Worm (Caenorhabditis elegans): ENCODE results near the gene ccf-1.
A peak's percentile ranks its signal among the peaks of the same experiment; 100 is the strongest.
"Not testable (repeated sequence)": the region's sequence is repeated elsewhere in the genome, so short reads cannot be mapped to it uniquely, and the experiment has no call there.

The ccf-1 gene

ce11 chrIII:11883694-11884093 is 36.3 kb downstream of the ccf-1 start, which contains the start of gene fbxb-22:
Gene fbxb-22 (minus strand): TSS chrIII:11883754.
- not testable (repeated sequence) for TF ChIP-seq hpl-2 (GFP tag; optimal IDR thresholded peaks at IDR 0.05); blmp-1 (tag; optimal IDR thresholded peaks at IDR 0.05); grh-1 (GFP tag; IDR thresholded peaks at IDR 0.05)

- TF ChIP-seq elt-2 (tag; optimal IDR thresholded peaks at IDR 0.05), result peak; percentile 24
- TF ChIP-seq aly-2 (tag; optimal IDR thresholded peaks at IDR 0.05), result no peak
Observed at ce11 chrIII:11881549-11881948, 38.5 kb downstream of the ccf-1 start.

ce11 chrIII:11878751-11879150 is 41.3 kb downstream of the ccf-1 start, which contains the start of gene Y56A3A.6:
Gene Y56A3A.6 (minus strand): TSS chrIII:11878803.
- TF ChIP-seq ceh-90 (tag; optimal IDR thresholded peaks at IDR 0.05) (no peak), hlh-4 (tag; optimal IDR thresholded peaks at IDR 0.05) (no peak), vab-15 (tag; optimal IDR thresholded peaks at IDR 0.05) (no peak), ceh-63 (GFP tag; optimal IDR thresholded peaks at IDR 0.05) (no peak), nhr-47 (tag; optimal IDR thresholded peaks at IDR 0.05) (no peak), sox-4 (tag; optimal IDR thresholded peaks at IDR 0.05) (no peak), elt-2 (tag; optimal IDR thresholded peaks at IDR 0.05) (peak; percentile 59), jun-1 (tag; optimal IDR thresholded peaks at IDR 0.05) (no peak), ceh-8 (GFP tag; optimal IDR thresholded peaks at IDR 0.05) (no peak), ztf-4 (tag; optimal IDR thresholded peaks at IDR 0.05) (no peak), blmp-1 (tag; optimal IDR thresholded peaks at IDR 0.05) (no peak), irx-1 (tag; optimal IDR thresholded peaks at IDR 0.05) (no peak), lin-35 (GFP tag; optimal IDR thresholded peaks at IDR 0.05) (peak in 1 of 2 experiments; percentile 2), rnt-1 (tag; optimal IDR thresholded peaks at IDR 0.05) (no peak), skn-1 (tag; optimal IDR thresholded peaks at IDR 0.05) (no peak)

DNA sequence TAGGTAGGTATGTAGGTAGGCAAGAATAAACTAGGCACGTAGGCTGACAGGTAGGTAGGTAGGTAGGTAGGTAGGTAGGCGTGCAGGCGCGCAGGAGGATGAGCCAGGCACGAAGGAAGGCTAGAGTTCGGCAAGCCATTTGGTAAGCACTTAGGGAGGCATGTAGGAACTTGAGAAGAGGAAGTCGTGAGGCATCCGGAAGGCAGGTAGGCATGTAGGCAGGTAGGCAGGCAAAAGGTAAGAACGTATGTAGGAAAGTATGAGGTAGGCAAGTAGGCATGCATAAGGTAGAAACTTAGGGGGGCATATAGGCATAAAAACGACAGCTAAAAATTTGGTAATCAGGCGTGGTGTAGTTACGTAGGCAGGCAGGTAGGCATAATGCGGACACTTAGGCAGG is 43.9 kb downstream of the ccf-1 start:
- TF ChIP-seq nhr-237 (tag; optimal IDR thresholded peaks at IDR 0.05) (no peak), snpc-4 (tag; optimal IDR thresholded peaks at IDR 0.05) (no peak), lin-35 (GFP tag; optimal IDR thresholded peaks at IDR 0.05) (no peak), unc-130 (tag; optimal IDR thresholded peaks at IDR 0.05) (no peak), aha-1 (tag; optimal IDR thresholded peaks at IDR 0.05) (no peak), sup-37 (GFP tag; optimal IDR thresholded peaks at IDR 0.05) (no peak), isw-1 (GFP tag; IDR thresholded peaks at IDR 0.05) (no peak), fkh-8 (tag; optimal IDR thresholded peaks at IDR 0.05) (no peak), hlh-17 (GFP tag; optimal IDR thresholded peaks at IDR 0.05; ENCODE audit: borderline replicate concordance) (no peak), lin-14 (GFP tag; optimal IDR thresholded peaks at IDR 0.05) (no peak), unc-86 (tag; optimal IDR thresholded peaks at IDR 0.05) (no peak), lin-39 (tag; optimal IDR thresholded peaks at IDR 0.05) (no peak), ces-1 (GFP tag; optimal IDR thresholded peaks at IDR 0.05) (no peak), C34B4.2 (tag; optimal IDR thresholded peaks at IDR 0.05) (no peak), nhr-85 (tag) (no peak), pag-3 (tag; optimal IDR thresholded peaks at IDR 0.05; ENCODE audit: borderline replicate concordance, insufficient read depth) (no peak)

ce11 chrIII:11874242-11874641 is 45.8 kb downstream of the ccf-1 start:
- no peak for TF ChIP-seq sptf-1 (tag; optimal IDR thresholded peaks at IDR 0.05)
- no peak for TF ChIP-seq efl-1 (optimal IDR thresholded peaks at IDR 0.05)
- TF ChIP-seq efl-1 (GFP tag; optimal IDR thresholded peaks at IDR 0.05 in 1 of 2), result peak in 1 of 2 experiments; percentile 33

All from whole organism, L1 larva.